Fruit fly (Drosophila melanogaster) whole organism, prepupa: ENCODE measurements around the gene CG9922.

Experiments
- CG10631 ChIP-seq: fragments of 200-800 bp; sonication (Bioruptor generic); optimal IDR thresholded peaks from 2 replicates; lab custom pipeline; 2016; ENCODE audit warnings: missing biosample characterization, missing genetic modification characterization
- CG10669 ChIP-seq: fragments of 200-800 bp; sonication (Bioruptor generic); optimal IDR thresholded peaks from 3 replicates; lab custom pipeline; 2018; ENCODE audit warnings: missing biosample characterization, mild to moderate bottlenecking, missing genetic modification characterization, moderate library complexity
- CG11762 ChIP-seq: fragments of 200-800 bp; sonication (Bioruptor generic); optimal IDR thresholded peaks from 3 replicates; lab custom pipeline; 2016; ENCODE audit warnings: missing biosample characterization, missing genetic modification characterization; ENCODE audit not compliant: insufficient read depth
- CG11902 ChIP-seq: fragments of 200-800 bp; sonication (Bioruptor generic); optimal IDR thresholded peaks from 3 replicates; lab custom pipeline; 2016; ENCODE audit warnings: missing biosample characterization, missing genetic modification characterization
- CG15336 ChIP-seq: fragments of 200-800 bp; sonication (Bioruptor generic); IDR thresholded peaks from 2 replicates; pipeline ENCODE4 v1.3.6; 2022; ENCODE audit warnings: missing biosample characterization, missing genetic modification characterization
- CG1621 ChIP-seq: fragments of 200-800 bp; sonication (Bioruptor generic); optimal IDR thresholded peaks from 3 replicates; lab custom pipeline; 2018; ENCODE audit warnings: missing biosample characterization, mild to moderate bottlenecking, missing genetic modification characterization
- CG3032 ChIP-seq: fragments of 200-800 bp; optimal IDR thresholded peaks from 2 replicates; lab custom pipeline; 2019; ENCODE audit warnings: missing biosample characterization, mild to moderate bottlenecking, missing genetic modification characterization, moderate library complexity
- CG31627 ChIP-seq: fragments of 200-800 bp; sonication (Bioruptor generic); optimal IDR thresholded peaks from 3 replicates; lab custom pipeline; 2016; ENCODE audit warnings: missing biosample characterization, missing genetic modification characterization
- CG32006 ChIP-seq: fragments of 200-800 bp; sonication (Bioruptor generic); optimal IDR thresholded peaks from 3 replicates; lab custom pipeline; 2017; ENCODE audit warnings: missing biosample characterization, mild to moderate bottlenecking, missing genetic modification characterization
- CG34406 ChIP-seq: fragments of 200-800 bp; sonication (Bioruptor generic); optimal IDR thresholded peaks from 3 replicates; lab custom pipeline; 2016; ENCODE audit warnings: missing biosample characterization, missing genetic modification characterization
- CG3919 ChIP-seq: fragments of 200-800 bp; sonication (Bioruptor generic); optimal IDR thresholded peaks from 3 replicates; lab custom pipeline; 2016; ENCODE audit warnings: missing biosample characterization, missing genetic modification characterization
- CG6163 ChIP-seq: fragments of 200-800 bp; sonication (Bioruptor generic); IDR thresholded peaks from 3 replicates; pipeline ENCODE4 v1.3.6; 2022; ENCODE audit warnings: missing biosample characterization, missing genetic modification characterization
- CG6276 ChIP-seq: fragments of 200-800 bp; sonication (Bioruptor generic); optimal IDR thresholded peaks from 2 replicates; lab custom pipeline; 2017; ENCODE audit warnings: missing biosample characterization, mild to moderate bottlenecking, missing genetic modification characterization
- CG6792 ChIP-seq: fragments of 200-800 bp; sonication (Bioruptor generic); optimal IDR thresholded peaks from 3 replicates; lab custom pipeline; 2016; ENCODE audit warnings: missing biosample characterization, missing genetic modification characterization
- CG6808 ChIP-seq: fragments of 200-800 bp; sonication (Bioruptor generic); optimal IDR thresholded peaks from 3 replicates; lab custom pipeline; 2017; ENCODE audit warnings: missing biosample characterization, missing genetic modification characterization, mild to moderate bottlenecking, moderate library complexity, missing genetic modification reagents
- CG6854 ChIP-seq: fragments of 200-800 bp; sonication (Bioruptor generic); optimal IDR thresholded peaks from 2 replicates; lab custom pipeline; 2017; ENCODE audit warnings: missing biosample characterization, mild to moderate bottlenecking, missing genetic modification characterization
- CG7368 ChIP-seq: fragments of 200-800 bp; sonication (Bioruptor generic); optimal IDR thresholded peaks from 3 replicates; lab custom pipeline; 2016; ENCODE audit warnings: missing biosample characterization, missing genetic modification characterization
- CG9139 ChIP-seq: fragments of 200-800 bp; sonication (Bioruptor generic); optimal IDR thresholded peaks from 3 replicates; lab custom pipeline; 2017; ENCODE audit warnings: missing biosample characterization, mild to moderate bottlenecking, missing genetic modification characterization
- Eip75B ChIP-seq: fragments of 200-800 bp; sonication (Bioruptor generic); optimal IDR thresholded peaks from 3 replicates; lab custom pipeline; 2016; ENCODE audit warnings: missing biosample characterization, missing genetic modification characterization
- Eip78C ChIP-seq: fragments of 200-800 bp; sonication (Bioruptor generic); peaks from one replicate; lab custom pipeline; 2016; ENCODE audit warnings: missing biosample characterization, missing genetic modification characterization
- Eip93F ChIP-seq: fragments of 200-800 bp; sonication (Bioruptor generic); optimal IDR thresholded peaks from 2 replicates; lab custom pipeline; 2016; ENCODE audit warnings: missing biosample characterization, mild to moderate bottlenecking, missing genetic modification characterization
- Ets21C ChIP-seq: fragments of 200-800 bp; sonication (Bioruptor generic); optimal IDR thresholded peaks from 3 replicates; lab custom pipeline; 2016; ENCODE audit warnings: missing biosample characterization, missing genetic modification characterization
- Ets96B ChIP-seq: fragments of 200-800 bp; optimal IDR thresholded peaks from 2 replicates; lab custom pipeline; 2019; ENCODE audit warnings: missing biosample characterization, mild to moderate bottlenecking, missing genetic modification characterization, moderate library complexity
- Hr38 ChIP-seq: sonication (Bioruptor generic); optimal IDR thresholded peaks from 2 replicates; lab custom pipeline; 2016; ENCODE audit warnings: missing biosample characterization, missing genetic modification characterization
- Hr39 ChIP-seq: fragments of 200-800 bp; sonication (Bioruptor generic); optimal IDR thresholded peaks from 2 replicates; lab custom pipeline; 2016; ENCODE audit warnings: missing biosample characterization, missing genetic modification characterization
- Hr4 ChIP-seq: fragments of 200-800 bp; sonication (Bioruptor generic); optimal IDR thresholded peaks from 3 replicates; lab custom pipeline; 2016; ENCODE audit warnings: missing biosample characterization, missing genetic modification characterization
- OdsH ChIP-seq: fragments of 200-800 bp; sonication (Bioruptor generic); optimal IDR thresholded peaks from 3 replicates; lab custom pipeline; 2016; ENCODE audit warnings: missing biosample characterization, missing genetic modification characterization
- Sox14 ChIP-seq: fragments of 200-800 bp; sonication (Bioruptor generic); optimal IDR thresholded peaks from 3 replicates; lab custom pipeline; 2016; ENCODE audit warnings: missing biosample characterization, missing genetic modification characterization
- Sox15 ChIP-seq: fragments of 200-800 bp; sonication (Bioruptor generic); optimal IDR thresholded peaks from 3 replicates; lab custom pipeline; 2016; ENCODE audit warnings: missing biosample characterization, missing genetic modification characterization
- achi ChIP-seq: fragments of 200-800 bp; sonication (Bioruptor generic); optimal IDR thresholded peaks from 3 replicates; lab custom pipeline; 2016; ENCODE audit warnings: missing biosample characterization, missing genetic modification characterization
- acj6 ChIP-seq: fragments of 200-800 bp; sonication (Bioruptor generic); optimal IDR thresholded peaks from 3 replicates; lab custom pipeline; 2016; ENCODE audit warnings: missing biosample characterization, missing genetic modification characterization
- cyc ChIP-seq: fragments of 200-800 bp; sonication (Bioruptor generic); optimal IDR thresholded peaks from 3 replicates; lab custom pipeline; 2016; ENCODE audit warnings: missing biosample characterization, missing genetic modification characterization
- dsx ChIP-seq: fragments of 200-800 bp; optimal IDR thresholded peaks from 3 replicates; lab custom pipeline; 2019; ENCODE audit warnings: missing biosample characterization, mild to moderate bottlenecking, missing genetic modification characterization, moderate library complexity; ENCODE audit not compliant: poor library complexity, severe bottlenecking
- esn ChIP-seq: fragments of 200-800 bp; sonication (Bioruptor generic); optimal IDR thresholded peaks from 2 replicates; lab custom pipeline; 2016; ENCODE audit warnings: missing biosample characterization, mild to moderate bottlenecking, missing genetic modification characterization, moderate library complexity
- fd85E ChIP-seq: fragments of 200-800 bp; sonication (Bioruptor generic); optimal IDR thresholded peaks from 3 replicates; lab custom pipeline; 2016; ENCODE audit warnings: missing biosample characterization, missing genetic modification characterization
- fkh ChIP-seq: fragments of 200-800 bp; sonication (Bioruptor generic); optimal IDR thresholded peaks from 3 replicates; lab custom pipeline; 2017; ENCODE audit warnings: missing biosample characterization, mild to moderate bottlenecking, missing genetic modification characterization, moderate library complexity
- lz ChIP-seq: fragments of 200-800 bp; sonication (Bioruptor generic); optimal IDR thresholded peaks from 3 replicates; lab custom pipeline; 2016; ENCODE audit warnings: missing biosample characterization, missing genetic modification characterization
- net ChIP-seq: fragments of 200-800 bp; sonication (Bioruptor generic); optimal IDR thresholded peaks from 3 replicates; lab custom pipeline; 2016; ENCODE audit warnings: missing biosample characterization, missing genetic modification characterization
- pdm3 ChIP-seq: fragments of 200-800 bp; sonication (Bioruptor generic); optimal IDR thresholded peaks from 3 replicates; lab custom pipeline; 2016; ENCODE audit warnings: missing biosample characterization, missing genetic modification characterization
- salr ChIP-seq, 2 experiments: fragments of 200-800 bp; sonication (Bioruptor generic); optimal IDR thresholded peaks; 3 replicates each; lab custom pipeline; 2016 to 2018; ENCODE audit warnings: missing biosample characterization in 2 of 2, missing genetic modification characterization in 2 of 2, mild to moderate bottlenecking in 1 of 2
- spab ChIP-seq: fragments of 200-800 bp; sonication (Bioruptor generic); optimal IDR thresholded peaks from 2 replicates; lab custom pipeline; 2017; ENCODE audit warnings: missing biosample characterization, mild to moderate bottlenecking, missing genetic modification characterization, missing genetic modification reagents
- ss ChIP-seq, 2 experiments: fragments of 200-800 bp; sonication (Bioruptor generic); optimal IDR thresholded peaks; 2 replicates in 1 of 2; 3 replicates in 1 of 2; lab custom pipeline; 2017 to 2018; ENCODE audit warnings: mild to moderate bottlenecking in 2 of 2, missing biosample characterization in 2 of 2, missing genetic modification characterization in 2 of 2, moderate library complexity in 1 of 2
- svp ChIP-seq: fragments of 200-800 bp; sonication (Bioruptor generic); peaks from one replicate; lab custom pipeline; 2016; ENCODE audit warnings: missing biosample characterization, missing genetic modification characterization
- topi ChIP-seq: fragments of 200-800 bp; sonication (Bioruptor generic); optimal IDR thresholded peaks from 3 replicates; lab custom pipeline; 2016; ENCODE audit warnings: missing biosample characterization, missing genetic modification characterization
- vri ChIP-seq: fragments of 200-800 bp; sonication (Bioruptor generic); optimal IDR thresholded peaks from 3 replicates; lab custom pipeline; 2016; ENCODE audit warnings: missing biosample characterization, mild to moderate bottlenecking, missing genetic modification characterization

Gene CG9922

dm6 chr3R:14035924-14036448 lies at the start of gene CG9922:
Gene CG9922 (minus strand): TSS chr3R:14036398.
- TF ChIP-seq CG15336 (GFP tag; lab: Robert Waterston, UW) (no peak), CG11762 (GFP tag; lab: Kevin White, UChicago) (no peak), CG31627 (GFP tag; lab: Kevin White, UChicago) (peak; percentile 47), Ets21C (GFP tag; lab: Kevin White, UChicago) (peak; percentile 28), CG3032 (tag; lab: Kevin White, UChicago) (peak; percentile 40), Ets96B (peak; percentile 23), Hr38 (no peak), acj6 (GFP tag; lab: Kevin White, UChicago) (peak; percentile 57), esn (GFP tag; lab: Kevin White, UChicago) (peak; percentile 71), Eip75B (GFP tag; lab: Kevin White, UChicago) (peak; percentile 43), achi (GFP tag; lab: Kevin White, UChicago) (peak; percentile 28), Sox15 (GFP tag; lab: Kevin White, UChicago) (peak; percentile 8), fd85E (GFP tag; lab: Kevin White, UChicago) (no peak), Eip93F (GFP tag; lab: Kevin White, UChicago) (no peak), lz (GFP tag; lab: Kevin White, UChicago) (peak; percentile 53), dsx (GFP tag; lab: Kevin White, UChicago) (no peak), Hr4 (GFP tag; lab: Kevin White, UChicago) (peak; percentile 59), CG6163 (GFP tag; lab: Robert Waterston, UW) (0 out of 3 replicates have a peak, but pooled peaks have one; percentile 13), Hr39 (peak; percentile 50), fkh (GFP tag; lab: Kevin White, UChicago) (peak; percentile 11), CG10631 (GFP tag; lab: Kevin White, UChicago) (peak; percentile 52), net (no peak), CG7368 (peak; percentile 24), CG34406 (GFP tag; lab: Kevin White, UChicago) (peak; percentile 20), topi (GFP tag; lab: Kevin White, UChicago) (peak; percentile 37), ss (GFP tag; optimal IDR thresholded peaks at IDR 0.05; lab: Kevin White, UChicago) (no peak), cyc (GFP tag; lab: Kevin White, UChicago) (peak; percentile 40), OdsH (peak; percentile 48), Eip78C (peak; percentile 86), CG6792 (GFP tag; lab: Kevin White, UChicago) (peak; percentile 14), Sox14 (GFP tag; lab: Kevin White, UChicago) (peak; percentile 68), salr (GFP tag; optimal IDR thresholded peaks at IDR 0.05; lab: Kevin White, UChicago) (peak in 1 of 2 experiments; percentile 22), CG9139 (no peak), CG3919 (GFP tag; lab: Kevin White, UChicago) (peak; percentile 37), CG6808 (GFP tag; lab: Kevin White, UChicago) (no peak)
- TF ChIP-seq, all 60 proteins: peak for 25

- peak; percentile 2 for TF ChIP-seq Ets96B
- peak; percentile 55 for TF ChIP-seq Eip78C
- no peak for TF ChIP-seq CG10631 (GFP tag; lab: Kevin White, UChicago)
These were observed 49.4 kb upstream of the CG9922 start for dm6 chr3R:14085555-14085954.

- TF ChIP-seq Sox15 (GFP tag; lab: Kevin White, UChicago) = no peak
- TF ChIP-seq topi (GFP tag; lab: Kevin White, UChicago) = no peak
These were observed 45.3 kb upstream of the CG9922 start for dm6 chr3R:14081526-14081925.

dm6 chr3R:14077026-14077425 lies 40.8 kb upstream of the CG9922 start:
- peak; percentile 56 for TF ChIP-seq OdsH
- TF ChIP-seq spab (GFP tag; lab: Kevin White, UChicago) = peak; percentile 42
- peak; percentile 70 for TF ChIP-seq CG10669 (GFP tag; lab: Kevin White, UChicago)
- TF ChIP-seq vri (GFP tag; lab: Kevin White, UChicago) = no peak
- TF ChIP-seq Eip78C = peak; percentile 85
- peak; percentile 28 for TF ChIP-seq CG1621 (tag; lab: Kevin White, UChicago)
- TF ChIP-seq CG6792 (GFP tag; lab: Kevin White, UChicago) = peak; percentile 48
- no peak for TF ChIP-seq fkh (GFP tag; lab: Kevin White, UChicago)
- peak; percentile 64 for TF ChIP-seq svp (GFP tag; lab: Kevin White, UChicago)
- TF ChIP-seq CG7368 = peak; percentile 30
- peak; percentile 70 for TF ChIP-seq CG15336 (GFP tag; lab: Robert Waterston, UW)
- TF ChIP-seq CG11902 (GFP tag; lab: Kevin White, UChicago) = peak; percentile 45
- TF ChIP-seq CG32006 (GFP tag; lab: Kevin White, UChicago) = peak; percentile 59
- no peak for TF ChIP-seq CG6276
- TF ChIP-seq salr (GFP tag; optimal IDR thresholded peaks at IDR 0.05; lab: Kevin White, UChicago) = no peak
- TF ChIP-seq pdm3 (GFP tag; lab: Kevin White, UChicago) = peak; percentile 42
- TF ChIP-seq CG31627 (GFP tag; lab: Kevin White, UChicago) = peak; percentile 6
- no peak for TF ChIP-seq CG6854 (GFP tag; lab: Kevin White, UChicago)
